Fruit fly (Drosophila melanogaster) whole organism, embryonic: ENCODE measurements around the gene spidey.
A peak's percentile ranks its signal among the peaks of the same experiment; 100 is the strongest.

ENCODE experiments used
- Awh ChIP-seq: fragments of 200-800 bp; sonication (Bioruptor generic); IDR thresholded peaks from 2 replicates; pipeline ENCODE4, ENCODE4 v1.3.6; 2022; ENCODE audit warnings: missing biosample characterization, missing genetic modification characterization
- B-H2 ChIP-seq: fragments of 200-800 bp; sonication (Bioruptor generic); optimal IDR thresholded peaks from 2 replicates; lab custom pipeline; 2018; ENCODE audit warnings: missing biosample characterization, mild to moderate bottlenecking, missing genetic modification characterization
- CG10431 ChIP-seq: fragments of 200-800 bp; sonication (Bioruptor generic); optimal IDR thresholded peaks from 3 replicates; lab custom pipeline; 2018; ENCODE audit warnings: missing biosample characterization, mild to moderate bottlenecking, missing genetic modification characterization
- CG13624 ChIP-seq: fragments of 200-800 bp; sonication (Bioruptor generic); optimal IDR thresholded peaks from 2 replicates; lab custom pipeline; 2016; ENCODE audit warnings: missing biosample characterization, missing genetic modification characterization
- CG15601 ChIP-seq: fragments of 200-800 bp; sonication (Bioruptor generic); optimal IDR thresholded peaks from 3 replicates; lab custom pipeline; 2019; ENCODE audit warnings: missing biosample characterization, mild to moderate bottlenecking, missing genetic modification characterization, moderate library complexity
- CG15696 ChIP-seq: fragments of 200-800 bp; sonication (Bioruptor generic); optimal IDR thresholded peaks from 2 replicates; lab custom pipeline; 2019; ENCODE audit warnings: missing biosample characterization, mild to moderate bottlenecking, missing genetic modification characterization, moderate library complexity
- CG17186 ChIP-seq: fragments of 200-800 bp; sonication (Bioruptor generic); optimal IDR thresholded peaks from 3 replicates; lab custom pipeline; 2017; ENCODE audit warnings: missing biosample characterization, missing genetic modification reagents, missing genetic modification characterization
- CG17361 ChIP-seq: fragments of 200-800 bp; sonication (Bioruptor generic); IDR thresholded peaks from 3 replicates; pipeline ENCODE4 v1.3.6; 2022; ENCODE audit warnings: missing biosample characterization, missing genetic modification characterization
- CG17385 ChIP-seq: fragments of 200-800 bp; sonication (Bioruptor generic); optimal IDR thresholded peaks from 3 replicates; lab custom pipeline; 2018; ENCODE audit warnings: missing biosample characterization, mild to moderate bottlenecking, missing genetic modification characterization
- CG1832 ChIP-seq: fragments of 200-800 bp; sonication (Bioruptor generic); optimal IDR thresholded peaks from 2 replicates; lab custom pipeline; 2017; ENCODE audit warnings: missing biosample characterization, mild to moderate bottlenecking, missing genetic modification characterization, inconsistent platforms
- CG2120 ChIP-seq: fragments of 200-800 bp; sonication (Bioruptor generic); optimal IDR thresholded peaks from 3 replicates; lab custom pipeline; 2016; ENCODE audit warnings: missing biosample characterization, missing genetic modification characterization
- CG32532 ChIP-seq: fragments of 200-800 bp; sonication (Bioruptor generic); IDR thresholded peaks from 2 replicates; pipeline ENCODE4 v1.3.6; 2022; ENCODE audit warnings: missing biosample characterization, missing genetic modification characterization
- CG6791 ChIP-seq: fragments of 200-800 bp; sonication (Bioruptor generic); IDR thresholded peaks from 3 replicates; pipeline ENCODE4 v1.3.6; 2022; ENCODE audit warnings: missing biosample characterization, missing genetic modification characterization; ENCODE audit not compliant: partially characterized antibody
- CG7963 ChIP-seq: fragments of 200-800 bp; sonication (Bioruptor generic); IDR thresholded peaks from 3 replicates; pipeline ENCODE4 v1.3.6; 2022; ENCODE audit warnings: missing biosample characterization, missing genetic modification characterization; ENCODE audit not compliant: partially characterized antibody
- CHES-1-like ChIP-seq: fragments of 200-800 bp; sonication (Bioruptor generic); optimal IDR thresholded peaks from 2 replicates; lab custom pipeline; 2016; ENCODE audit warnings: missing biosample characterization, missing genetic modification characterization
- CkIIα-i1 ChIP-seq: fragments of 200-800 bp; sonication (Bioruptor generic); IDR thresholded peaks from 2 replicates; pipeline ENCODE4 v1.3.6; 2022; ENCODE audit warnings: missing biosample characterization, missing genetic modification characterization
- CoRest ChIP-seq: fragments of 200-800 bp; sonication (Bioruptor generic); optimal IDR thresholded peaks from 3 replicates; lab custom pipeline; 2018; ENCODE audit warnings: missing biosample characterization, mild to moderate bottlenecking, missing genetic modification characterization, moderate library complexity
- Dek ChIP-seq: fragments of 200-800 bp; sonication (Bioruptor generic); optimal IDR thresholded peaks from 3 replicates; lab custom pipeline; 2019; ENCODE audit warnings: missing biosample characterization, mild to moderate bottlenecking, missing genetic modification characterization, moderate library complexity
- Dref ChIP-seq: fragments of 200-800 bp; sonication (Bioruptor generic); IDR thresholded peaks from 2 replicates; pipeline ENCODE4 v1.3.6; 2022; ENCODE audit warnings: missing biosample characterization, missing genetic modification characterization
- E2f2 ChIP-seq: fragments of 200-800 bp; sonication (Bioruptor generic); IDR thresholded peaks from 2 replicates; pipeline ENCODE4 v1.3.6; 2022; ENCODE audit warnings: missing biosample characterization, missing genetic modification characterization
- Fer1 ChIP-seq: fragments of 200-800 bp; sonication (Bioruptor generic); optimal IDR thresholded peaks from 2 replicates; lab custom pipeline; 2017; ENCODE audit warnings: missing biosample characterization, mild to moderate bottlenecking, missing genetic modification characterization
- HLHmδ ChIP-seq: fragments of 200-800 bp; sonication (Bioruptor generic); optimal IDR thresholded peaks from 2 replicates; lab custom pipeline; 2018; ENCODE audit warnings: missing biosample characterization, mild to moderate bottlenecking, missing genetic modification characterization, moderate library complexity
- Hr78 ChIP-seq, 2 experiments: fragments of 200-800 bp in 1 of 2; fragments of >200 bp in 1 of 2; sonication (Bioruptor generic) in 1 of 2; optimal IDR thresholded peaks; 2 replicates each; lab custom pipeline; 2017 to 2019; ENCODE audit warnings: missing biosample characterization in 2 of 2, missing genetic modification characterization in 2 of 2, mild to moderate bottlenecking in 1 of 2, moderate library complexity in 1 of 2
- Lpt ChIP-seq: fragments of >200 bp; optimal IDR thresholded peaks from 2 replicates; lab custom pipeline; 2018; ENCODE audit warnings: missing biosample characterization, missing genetic modification characterization
- MESR4 ChIP-seq: fragments of 200-800 bp; sonication (Bioruptor generic); optimal IDR thresholded peaks from 2 replicates; lab custom pipeline; 2018; ENCODE audit warnings: missing biosample characterization, mild to moderate bottlenecking, missing genetic modification characterization, moderate library complexity
- Max ChIP-seq: fragments of 200-800 bp; sonication (Bioruptor generic); optimal IDR thresholded peaks from 2 replicates; lab custom pipeline; 2016; ENCODE audit warnings: missing biosample characterization, mild to moderate bottlenecking, missing genetic modification characterization
- Opbp ChIP-seq: fragments of 200-800 bp; sonication (Bioruptor generic); IDR thresholded peaks from 3 replicates; pipeline ENCODE4 v1.3.6; 2022; ENCODE audit warnings: missing biosample characterization, missing genetic modification characterization; ENCODE audit not compliant: partially characterized antibody
- Rfx ChIP-seq: fragments of 200-800 bp; sonication (Bioruptor generic); IDR thresholded peaks from 2 replicates; pipeline ENCODE4 v1.3.6; 2022; ENCODE audit warnings: missing biosample characterization, missing genetic modification characterization
- Sox100B ChIP-seq: fragments of 200-800 bp; sonication (Bioruptor generic); optimal IDR thresholded peaks from 3 replicates; lab custom pipeline; 2018; ENCODE audit warnings: missing biosample characterization, mild to moderate bottlenecking, missing genetic modification characterization
- Sry-δ ChIP-seq: fragments of 200-800 bp; sonication (Bioruptor generic); optimal IDR thresholded peaks from 2 replicates; lab custom pipeline; 2016; ENCODE audit warnings: missing biosample characterization, missing genetic modification characterization
- Xrp1 ChIP-seq: fragments of 200-800 bp; sonication (Bioruptor generic); IDR thresholded peaks from 2 replicates; pipeline ENCODE4 v1.3.6; 2022; ENCODE audit warnings: missing biosample characterization, missing genetic modification characterization
- abd-A ChIP-seq: fragments of 200-800 bp; sonication (Bioruptor generic); optimal IDR thresholded peaks from 3 replicates; lab custom pipeline; 2019; ENCODE audit warnings: missing biosample characterization, mild to moderate bottlenecking, missing genetic modification characterization, moderate library complexity
- crp ChIP-seq, 2 experiments: fragments of 200-800 bp; sonication (Bioruptor generic); optimal IDR thresholded peaks; 2 replicates in 1 of 2; 3 replicates in 1 of 2; lab custom pipeline; 2017; ENCODE audit warnings: missing biosample characterization in 2 of 2, missing genetic modification characterization in 2 of 2, mild to moderate bottlenecking in 1 of 2, moderate library complexity in 1 of 2
- dmrt11E ChIP-seq: fragments of 200-800 bp; sonication (Bioruptor generic); optimal IDR thresholded peaks from 3 replicates; lab custom pipeline; 2018; ENCODE audit warnings: missing biosample characterization, mild to moderate bottlenecking, missing genetic modification characterization, moderate library complexity
- fd64A ChIP-seq: fragments of 200-800 bp; sonication (Bioruptor generic); optimal IDR thresholded peaks from 3 replicates; lab custom pipeline; 2018; ENCODE audit warnings: missing biosample characterization, mild to moderate bottlenecking, missing genetic modification characterization
- gro ChIP-seq: fragments of 200-800 bp; sonication (Bioruptor generic); optimal IDR thresholded peaks from 2 replicates; lab custom pipeline; 2016; ENCODE audit warnings: missing biosample characterization, missing genetic modification characterization
- h ChIP-seq: fragments of >200 bp; optimal IDR thresholded peaks from 2 replicates; lab custom pipeline; 2017
- hkb ChIP-seq, 2 experiments: fragments of 200-800 bp in 1 of 2; fragments of >200 bp in 1 of 2; sonication (Bioruptor generic) in 1 of 2; IDR thresholded peaks in 1 of 2; optimal IDR thresholded peaks in 1 of 2; 2 replicates each; pipeline versions ENCODE4 v1.3.6 to Lab custom; 2017 to 2022; ENCODE audit warnings: missing biosample characterization in 1 of 2, missing genetic modification characterization in 1 of 2
- ind ChIP-seq: fragments of 200-800 bp; sonication (Bioruptor generic); optimal IDR thresholded peaks from 3 replicates; lab custom pipeline; 2016; ENCODE audit warnings: missing biosample characterization, missing genetic modification characterization
- klu ChIP-seq: fragments of 200-800 bp; sonication (Bioruptor generic); IDR thresholded peaks from 2 replicates; pipeline ENCODE4 v1.3.6; 2022; ENCODE audit warnings: missing biosample characterization, missing genetic modification characterization
- knrl ChIP-seq: fragments of 200-800 bp; sonication (Bioruptor generic); IDR thresholded peaks from 3 replicates; pipeline ENCODE4 v1.3.6; 2022; ENCODE audit warnings: missing biosample characterization, missing genetic modification characterization; ENCODE audit not compliant: partially characterized antibody
- mld ChIP-seq: fragments of 200-800 bp; sonication (Bioruptor generic); IDR thresholded peaks from 3 replicates; pipeline ENCODE4 v1.3.6; 2022; ENCODE audit warnings: missing biosample characterization, missing genetic modification characterization; ENCODE audit not compliant: partially characterized antibody
- nerfin-2 ChIP-seq: fragments of 200-800 bp; sonication (Bioruptor generic); IDR thresholded peaks from 2 replicates; pipeline ENCODE4 v1.3.6; 2022; ENCODE audit warnings: missing biosample characterization, missing genetic modification characterization; ENCODE audit not compliant: partially characterized antibody
- pfk ChIP-seq: fragments of 200-800 bp; sonication (Bioruptor generic); optimal IDR thresholded peaks from 2 replicates; lab custom pipeline; 2018; ENCODE audit warnings: missing biosample characterization, mild to moderate bottlenecking, missing genetic modification characterization, moderate library complexity
- pum ChIP-seq: fragments of 200-800 bp; sonication (Bioruptor generic); optimal IDR thresholded peaks from 2 replicates; lab custom pipeline; 2016; ENCODE audit warnings: missing biosample characterization, missing genetic modification characterization
- tna ChIP-seq: fragments of 200-800 bp; sonication (Bioruptor generic); IDR thresholded peaks from 2 replicates; pipeline ENCODE4 v1.3.6; 2022; ENCODE audit warnings: missing biosample characterization, missing genetic modification characterization; ENCODE audit not compliant: partially characterized antibody
- ttk ChIP-seq: fragments of 200-800 bp; sonication (Bioruptor generic); IDR thresholded peaks from 2 replicates; pipeline ENCODE4 v2.1.2; 2022; ENCODE audit warnings: missing biosample characterization, missing genetic modification characterization
- zfh2 ChIP-seq: fragments of 200-800 bp; sonication (Bioruptor generic); optimal IDR thresholded peaks from 2 replicates; lab custom pipeline; 2016; ENCODE audit warnings: missing biosample characterization, missing genetic modification characterization

spidey gene

DNA sequence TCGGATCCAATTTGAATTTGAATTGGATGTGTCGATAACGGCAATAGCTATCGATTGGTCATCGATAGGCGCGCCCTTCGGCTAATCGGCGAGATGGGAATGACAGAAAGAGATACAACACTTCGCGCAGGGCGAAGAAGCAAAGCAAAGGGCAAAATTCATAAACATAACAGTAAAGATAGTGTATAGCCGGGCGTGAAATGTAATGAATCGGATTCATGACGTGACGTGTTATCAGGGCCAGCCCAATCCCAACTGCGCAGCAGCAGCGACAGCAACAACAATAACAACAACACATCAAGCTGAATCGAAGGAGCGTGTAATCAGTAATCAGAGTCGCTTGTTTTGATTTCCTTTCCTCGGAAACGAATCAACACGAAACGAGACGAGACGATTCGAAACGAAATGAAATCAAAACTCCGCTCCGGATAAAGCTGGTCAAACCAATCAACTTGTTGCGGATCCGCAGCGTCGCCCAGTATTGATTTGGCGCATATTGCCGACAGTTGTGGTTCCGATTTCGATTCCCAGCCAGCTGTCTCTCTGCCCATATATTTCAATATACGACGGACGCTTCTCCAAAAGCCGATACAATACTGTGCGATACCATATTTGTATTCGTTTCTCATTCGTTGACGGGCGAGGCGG lies 3.4 kb downstream of the spidey start, which contains the start of gene snz (continued):
- TF ChIP-seq dmrt11E (tag; lab: Kevin White, UChicago) (no peak), MESR4 (GFP tag; lab: Kevin White, UChicago) (peak; percentile 38), CG17186 (peak; percentile 51), Fer1 (GFP tag; lab: Kevin White, UChicago) (peak; percentile 34), Xrp1 (GFP tag; lab: Robert Waterston, UW) (no peak), Rfx (GFP tag; lab: Robert Waterston, UW) (peak; percentile 55), CG10431 (GFP tag; lab: Kevin White, UChicago) (no peak), Awh (no peak), CG15601 (tag; lab: Kevin White, UChicago) (no peak), mld (GFP tag; lab: Robert Waterston, UW) (peak; percentile 75), nerfin-2 (GFP tag; lab: Robert Waterston, UW) (peak; percentile 65), zfh2 (GFP tag; lab: Kevin White, UChicago) (no peak), CG7963 (GFP tag; lab: Robert Waterston, UW) (peak; percentile 58; the same call in 1 of the 3 replicates), CoRest (tag; lab: Kevin White, UChicago) (peak; percentile 23), CkIIα-i1 (GFP tag; lab: Robert Waterston, UW) (no peak), CG15696 (tag; lab: Kevin White, UChicago) (no peak), E2f2 (peak; percentile 83), CG32532 (no peak), CHES-1-like (no peak), h (lab: Kevin White, UChicago) (no peak), Sox100B (GFP tag; lab: Kevin White, UChicago) (no peak), ind (GFP tag; lab: Kevin White, UChicago) (no peak), abd-A (peak; percentile 80), crp (GFP tag; optimal IDR thresholded peaks at IDR 0.05; lab: Kevin White, UChicago) (peak in 1 of 2 experiments; percentile 0), Lpt (GFP tag; lab: Kevin White, UChicago) (no peak), CG6791 (GFP tag; lab: Robert Waterston, UW) (peak; percentile 81), Sry-δ (peak; percentile 74), CG1832 (GFP tag; lab: Kevin White, UChicago) (no peak), pfk (GFP tag; lab: Kevin White, UChicago) (peak; percentile 67), B-H2 (peak; percentile 30), HLHmδ (no peak), klu (GFP tag; lab: Robert Waterston, UW) (no peak), knrl (GFP tag; lab: Robert Waterston, UW) (peak; percentile 57; the same call in 2 of the 3 replicates), CG17361 (GFP tag; lab: Robert Waterston, UW) (no peak), gro (no peak), Max (GFP tag; lab: Kevin White, UChicago) (no peak), CG13624 (peak; percentile 47), Dek (no peak), Opbp (GFP tag; lab: Robert Waterston, UW) (peak; percentile 74; the same call in 2 of the 3 replicates), CG2120 (GFP tag; lab: Kevin White, UChicago) (peak; percentile 25), Dref (GFP tag; lab: Robert Waterston, UW) (peak; percentile 88), Hr78 (GFP tag; optimal IDR thresholded peaks at IDR 0.05; lab: Kevin White, UChicago) (no peak), pum (GFP tag; lab: Kevin White, UChicago) (no peak), hkb (optimal IDR thresholded peaks at IDR 0.05; lab: Kevin White, UChicago) (no peak), hkb (GFP tag; IDR thresholded peaks at IDR 0.05; lab: Robert Waterston, UW) (no peak), fd64A (GFP tag; lab: Kevin White, UChicago) (no peak), CG17385 (GFP tag; lab: Kevin White, UChicago) (peak; percentile 1), ttk (GFP tag; lab: Robert Waterston, UW) (no peak), tna (GFP tag; lab: Robert Waterston, UW) (peak; percentile 80)
